Worm (Caenorhabditis elegans): ENCODE measurements around the gene asm-2.

asm-2 gene

ce11 chrX:11324240-11324639 is at the start of gene asm-2:
Gene asm-2 (minus strand): TSS chrX:11324251.
- TF ChIP-seq mdl-1 (tag; optimal IDR thresholded peaks at IDR 0.05) (peak in 1 of 2 experiments; percentile 29), gei-8 (GFP tag; optimal IDR thresholded peaks at IDR 0.05) (no peak), ama-1 (optimal IDR thresholded peaks at IDR 0.05) (no peak), daf-16 (GFP tag; optimal IDR thresholded peaks at IDR 0.05) (no peak), daf-16 (tag; optimal IDR thresholded peaks at IDR 0.05) (peak; percentile 88), tra-1 (GFP tag; IDR thresholded peaks at IDR 0.05) (peak; percentile 36; the same call in 1 of the 2 replicates), mxl-3 (GFP tag; optimal IDR thresholded peaks at IDR 0.05) (peak; percentile 68), nhr-77 (tag; optimal IDR thresholded peaks at IDR 0.05) (peak; percentile 57), duxl-1 (tag; optimal IDR thresholded peaks at IDR 0.05; ENCODE audit: poor library complexity) (no peak), lin-39 (tag; optimal IDR thresholded peaks at IDR 0.05) (no peak), mxl-2 (GFP tag; conservative IDR thresholded peaks at IDR 0.05) (no peak), pqm-1 (tag; optimal IDR thresholded peaks at IDR 0.05) (peak; percentile 98), cey-2 (tag; optimal IDR thresholded peaks at IDR 0.05; ENCODE audit: borderline replicate concordance, insufficient read depth) (no peak), dmd-6 (GFP tag; IDR thresholded peaks at IDR 0.05) (peak; percentile 63), F49E8.2 (tag; optimal IDR thresholded peaks at IDR 0.05; ENCODE audit: borderline replicate concordance) (no peak), nhr-28 (tag; optimal IDR thresholded peaks at IDR 0.05) (peak; percentile 87)

DNA sequence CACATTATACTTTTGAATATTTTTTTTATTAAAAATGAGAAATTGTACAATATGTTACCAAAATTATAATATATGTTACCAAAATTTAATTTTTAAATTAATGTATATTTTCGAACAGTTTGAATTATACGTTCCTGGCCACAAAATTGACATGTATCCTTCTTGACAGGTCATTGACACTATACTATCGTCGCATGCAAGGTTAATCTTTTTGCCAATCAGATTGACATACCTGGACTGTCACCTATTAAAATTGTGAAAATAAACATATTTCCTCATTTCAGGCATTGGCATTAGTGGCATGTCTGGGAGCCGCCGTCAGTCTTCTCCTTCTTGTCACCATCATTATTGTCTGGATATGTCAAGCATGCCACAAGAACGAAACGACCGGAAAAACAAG is 46.0 kb upstream of the asm-2 start:
- TF ChIP-seq dmd-6 (GFP tag; IDR thresholded peaks at IDR 0.05): peak; percentile 63; the same call in 1 of the 2 replicates
- no peak for TF ChIP-seq nhr-10 (tag; optimal IDR thresholded peaks at IDR 0.05)
- TF ChIP-seq ctbp-1 (GFP tag; IDR thresholded peaks at IDR 0.05): no peak
- no peak for TF ChIP-seq nhr-102 (tag; optimal IDR thresholded peaks at IDR 0.05)
- TF ChIP-seq lin-1 (GFP tag; IDR thresholded peaks at IDR 0.05): no peak
- no peak for TF ChIP-seq gei-8 (GFP tag; optimal IDR thresholded peaks at IDR 0.05)

DNA sequence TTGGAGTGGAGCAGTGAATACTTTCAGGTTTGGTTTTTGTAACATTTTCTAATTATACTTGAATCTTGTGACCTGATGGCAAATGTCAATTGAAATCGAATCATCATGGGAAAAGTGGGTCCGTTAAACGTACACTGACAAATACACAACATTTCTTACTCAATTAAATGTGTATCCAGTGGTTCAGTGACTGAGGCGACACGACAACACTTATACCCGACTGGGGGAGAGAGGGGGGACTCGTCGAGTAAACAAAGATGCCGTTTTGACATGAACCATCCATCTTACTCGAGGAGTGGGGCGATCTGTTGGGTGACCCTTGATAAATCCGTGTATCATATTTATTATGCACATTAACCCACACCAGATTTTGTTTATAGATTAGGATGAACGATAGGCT is 44.8 kb upstream of the asm-2 start:
- TF ChIP-seq dmd-6 (GFP tag; IDR thresholded peaks at IDR 0.05) (no peak), Y105C5A.15 (GFP tag; IDR thresholded peaks at IDR 0.05) (no peak), R02D3.7 (tag; optimal IDR thresholded peaks at IDR 0.05) (no peak), daf-16 (GFP tag; optimal IDR thresholded peaks at IDR 0.05) (peak in 1 of 2 experiments; percentile 87), daf-16 (tag; optimal IDR thresholded peaks at IDR 0.05) (no peak), ZK546.5 (tag; optimal IDR thresholded peaks at IDR 0.05) (no peak), hmg-1.1 (GFP tag; IDR thresholded peaks at IDR 0.05) (0 out of 2 replicates have a peak, but pooled peaks have one; percentile 13), tra-1 (GFP tag; IDR thresholded peaks at IDR 0.05) (no peak)

- TF ChIP-seq madf-9 (GFP tag; conservative IDR thresholded peaks at IDR 0.05): no peak
- no peak for TF ChIP-seq unc-39 (tag; optimal IDR thresholded peaks at IDR 0.05)
- TF ChIP-seq daf-16 (GFP tag; optimal IDR thresholded peaks at IDR 0.05): no peak
- no peak for TF ChIP-seq daf-16 (tag; optimal IDR thresholded peaks at IDR 0.05)
- no peak for TF ChIP-seq zfp-2 (tag; optimal IDR thresholded peaks at IDR 0.05)
- TF ChIP-seq hif-1 (tag; optimal IDR thresholded peaks at IDR 0.05): no peak
- no peak for TF ChIP-seq dmd-6 (GFP tag; IDR thresholded peaks at IDR 0.05)
- no peak for TF ChIP-seq zip-2 (tag; optimal IDR thresholded peaks at IDR 0.05)
- no peak for TF ChIP-seq attf-4 (tag; optimal IDR thresholded peaks at IDR 0.05)
- no peak for TF ChIP-seq dve-1 (tag; optimal IDR thresholded peaks at IDR 0.05; ENCODE audit: insufficient read depth)
- no peak for TF ChIP-seq aly-2 (tag; optimal IDR thresholded peaks at IDR 0.05)
- TF ChIP-seq F44E2.7 (GFP tag; IDR thresholded peaks at IDR 0.05): no peak
- TF ChIP-seq ceh-32 (tag; optimal IDR thresholded peaks at IDR 0.05; ENCODE audit: poor library complexity): no peak
- no peak for TF ChIP-seq snpc-4 (tag; optimal IDR thresholded peaks at IDR 0.05)
- TF ChIP-seq rbr-2 (tag; optimal IDR thresholded peaks at IDR 0.05): no peak
- TF ChIP-seq F10B5.3 (tag; optimal IDR thresholded peaks at IDR 0.05): no peak
- no peak for TF ChIP-seq fos-1 (tag; optimal IDR thresholded peaks at IDR 0.05)
- TF ChIP-seq lir-3 (tag; optimal IDR thresholded peaks at IDR 0.05): no peak
- TF ChIP-seq daf-19 (GFP tag; conservative IDR thresholded peaks at IDR 0.05): no peak
Measured at ce11 chrX:11368417-11368816, 44.4 kb upstream of the asm-2 start, which contains the start of gene ttyh-1. Gene ttyh-1 (plus strand): TSS chrX:11368717.
